Worm (Caenorhabditis elegans) whole organism, young adult: Measurements from ENCODE around the gene F41G3.3.
"Not testable (repeated sequence)": the region's sequence is repeated elsewhere in the genome, so short reads cannot be mapped to it uniquely, and the experiment has no call there.

Experiments used
- aptf-3 ChIP-seq: fragments of 200-800 bp; sonication (Bioruptor generic); IDR thresholded peaks from 2 replicates; pipeline ENCODE4 v1.3.6; 2022; ENCODE audit warnings: missing genetic modification characterization, missing compliant biosample characterization
- dpl-1 ChIP-seq: fragments of 150-350 bp; optimal IDR thresholded peaks from 2 replicates; lab custom pipeline; 2014; ENCODE audit warnings: missing biosample characterization, missing genetic modification reagents, missing genetic modification characterization
- him-1 ChIP-seq: sonication (generic microtip); optimal IDR thresholded peaks from 2 replicates; lab custom pipeline; 2016; ENCODE audit warnings: missing genotype, missing genetic modification reagents, missing genetic modification characterization, missing compliant biosample characterization
- pbrm-1 ChIP-seq: fragments of 200-800 bp; sonication (Bioruptor generic); IDR thresholded peaks from 2 replicates; pipeline ENCODE4 v1.3.6; 2022; ENCODE audit warnings: missing genetic modification reagents, missing genetic modification characterization, missing compliant biosample characterization
- rpc-1 ChIP-seq, 2 experiments: fragments of 150-350 bp in 1 of 2; sonication (generic microtip) in 1 of 2; optimal IDR thresholded peaks; 2 replicates each; lab custom pipeline; 2014 to 2018; ENCODE audit warnings: missing biosample characterization in 1 of 2, missing genetic modification characterization in 1 of 2, missing genetic modification reagents in 1 of 2, missing genotype in 1 of 2
- unc-62 ChIP-seq: fragments of 150-350 bp; optimal IDR thresholded peaks from 2 replicates; lab custom pipeline; 2014; ENCODE audit warnings: missing biosample characterization, missing genetic modification reagents, missing genetic modification characterization

DNA sequence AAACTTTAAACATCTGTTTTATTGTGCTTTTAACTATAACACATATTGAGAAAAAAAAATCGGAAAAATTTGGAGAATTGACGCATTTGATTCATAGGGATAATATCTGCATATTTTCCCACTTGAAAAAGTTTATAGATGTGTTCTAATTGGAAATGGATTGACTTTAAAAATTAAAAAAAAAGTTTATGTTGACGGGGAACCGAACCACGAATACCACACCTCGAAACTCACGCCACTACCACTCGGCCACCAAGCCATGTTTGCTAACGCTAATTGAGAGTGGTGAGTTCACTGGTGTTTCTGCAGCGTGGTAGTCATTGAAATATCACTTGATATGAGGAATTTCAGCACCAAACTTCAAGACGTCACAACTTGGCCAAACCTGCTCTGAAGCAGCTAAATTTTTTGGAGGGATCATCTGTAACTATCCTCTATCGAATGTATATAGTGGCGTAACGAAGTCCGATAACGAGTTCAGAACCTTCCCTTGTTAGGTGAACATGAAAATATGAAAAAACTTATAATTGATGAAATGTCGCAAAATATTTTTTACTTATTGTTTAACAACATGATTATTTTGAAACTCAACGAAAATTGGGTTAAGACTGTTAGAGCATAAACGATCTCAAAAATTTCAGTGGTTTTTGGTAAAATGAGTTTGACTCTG lies 41.6 kb downstream of the F41G3.3 start:
- not testable (repeated sequence) for TF ChIP-seq dpl-1 (GFP tag; lab: Kevin White, UChicago); pbrm-1 (GFP tag; lab: Robert Waterston, UW); unc-62 (GFP tag; lab: Kevin White, UChicago); him-1 (tag; lab: Kevin White, UChicago); aptf-3 (GFP tag; lab: Robert Waterston, UW)
- TF ChIP-seq rpc-1 (optimal IDR thresholded peaks at IDR 0.05; lab: Kevin White, UChicago) (peak; percentile 22), rpc-1 (tag; optimal IDR thresholded peaks at IDR 0.05; lab: Kevin White, UChicago) (peak; percentile 55)
